Fruit fly (Drosophila melanogaster) whole organism, prepupa: ENCODE measurements around the gene dsd.
A peak's percentile ranks its signal among the peaks of the same experiment; 100 is the strongest.

Experiments used
- CG11902 ChIP-seq: fragments of 200-800 bp; sonication (Bioruptor generic); optimal IDR thresholded peaks from 3 replicates; lab custom pipeline; 2016; ENCODE audit warnings: missing biosample characterization, missing genetic modification characterization
- Lpt ChIP-seq: fragments of 200-800 bp; sonication (Bioruptor generic); optimal IDR thresholded peaks from 3 replicates; lab custom pipeline; 2016; ENCODE audit warnings: missing biosample characterization, missing genetic modification characterization
- Sox14 ChIP-seq: fragments of 200-800 bp; sonication (Bioruptor generic); optimal IDR thresholded peaks from 3 replicates; lab custom pipeline; 2016; ENCODE audit warnings: missing biosample characterization, missing genetic modification characterization

dm6 chr3R:27581890-27582487 is 25.2 kb downstream of the dsd start, which contains the start of gene wdb:
- TF ChIP-seq Sox14 (GFP tag; lab: Kevin White, UChicago) = peak; percentile 73
- peak; percentile 19 for TF ChIP-seq CG11902 (GFP tag; lab: Kevin White, UChicago)
- TF ChIP-seq Lpt (GFP tag; lab: Kevin White, UChicago) = no peak
